Fruit fly (Drosophila melanogaster) whole organism, embryonic: ENCODE data around the gene Ilp6.
A peak's percentile ranks its signal among the peaks of the same experiment; 100 is the strongest.

Source experiments
- CkIIα-i1 ChIP-seq: fragments of 200-800 bp; sonication (Bioruptor generic); IDR thresholded peaks from 2 replicates; pipeline ENCODE4 v1.3.6; 2022; ENCODE audit warnings: missing biosample characterization, missing genetic modification characterization
- Doc2 ChIP-seq: fragments of 200-800 bp; sonication (Bioruptor generic); IDR thresholded peaks from 2 replicates; pipeline ENCODE4 v1.3.6; 2022; ENCODE audit warnings: missing biosample characterization, missing genetic modification characterization
- Mrtf ChIP-seq: fragments of 200-800 bp; sonication (Bioruptor generic); IDR thresholded peaks from 3 replicates; pipeline ENCODE4 v1.3.6; 2022; ENCODE audit warnings: missing biosample characterization, missing genetic modification characterization
- NC2β ChIP-seq: fragments of 200-800 bp; sonication (Bioruptor generic); optimal IDR thresholded peaks from 2 replicates; lab custom pipeline; 2016; ENCODE audit warnings: missing biosample characterization, missing genetic modification characterization
- ems ChIP-seq: fragments of 200-800 bp; sonication (Bioruptor generic); optimal IDR thresholded peaks from 3 replicates; lab custom pipeline; 2016; ENCODE audit warnings: missing biosample characterization, missing genetic modification characterization
- kah ChIP-seq: fragments of 200-800 bp; sonication (Bioruptor generic); optimal IDR thresholded peaks from 2 replicates; lab custom pipeline; 2018; ENCODE audit warnings: missing biosample characterization, mild to moderate bottlenecking, missing genetic modification characterization
- lab ChIP-seq: fragments of 200-800 bp; sonication (Bioruptor generic); optimal IDR thresholded peaks from 3 replicates; lab custom pipeline; 2017; ENCODE audit warnings: missing biosample characterization, missing genetic modification characterization, mild to moderate bottlenecking, moderate library complexity, missing genetic modification reagents
- otp ChIP-seq: fragments of 200-800 bp; sonication (Bioruptor generic); IDR thresholded peaks from 3 replicates; pipeline ENCODE4, ENCODE4 v1.3.6; 2022; ENCODE audit warnings: missing biosample characterization, missing genetic modification characterization

DNA sequence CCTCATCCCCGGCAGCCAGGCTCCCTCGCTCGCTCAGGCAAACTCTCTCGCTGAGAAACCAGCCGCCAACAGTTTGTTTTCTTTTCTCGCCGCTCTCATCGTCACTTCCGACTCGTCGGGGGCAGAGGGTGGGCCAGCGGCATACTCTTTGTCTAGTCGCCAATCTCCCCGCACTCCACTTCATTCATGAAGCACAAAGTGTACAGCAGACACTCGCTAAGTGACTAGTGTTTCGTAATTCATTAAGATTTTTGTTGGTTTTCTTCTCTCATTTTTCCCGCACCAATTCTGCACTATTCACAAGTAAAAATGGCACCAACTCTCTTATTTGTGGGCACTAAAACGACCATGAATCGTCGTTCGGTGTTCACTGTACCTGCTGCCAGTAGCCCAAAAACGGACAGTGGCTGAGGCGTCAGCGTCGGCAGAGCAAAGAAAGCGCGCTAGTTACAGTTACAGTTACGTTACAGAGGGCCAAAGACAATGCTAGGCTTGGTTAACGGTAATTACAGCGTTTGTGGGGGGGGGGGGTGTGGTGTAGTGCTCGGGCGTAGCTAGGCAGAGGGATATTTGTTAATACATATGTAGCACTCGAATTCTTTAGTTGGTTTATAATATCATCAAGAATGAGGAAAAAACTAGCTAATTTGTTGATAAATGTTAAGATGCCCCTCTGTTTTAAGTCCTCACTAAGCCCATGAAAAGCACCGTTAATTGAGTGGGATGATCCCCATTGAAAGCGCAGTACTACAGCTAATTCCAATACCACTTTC lies 36.8 kb downstream of the Ilp6 start:
- TF ChIP-seq otp (GFP tag; lab: Robert Waterston, UW) (peak; percentile 99), CkIIα-i1 (peak; percentile 95), Mrtf (peak; percentile 98), kah (GFP tag; lab: Kevin White, UChicago) (peak; percentile 95), NC2β (peak; percentile 98), Doc2 (GFP tag; lab: Robert Waterston, UW) (peak; percentile 91), ems (GFP tag; lab: Kevin White, UChicago) (peak; percentile 98), lab (GFP tag; lab: Kevin White, UChicago) (peak; percentile 99)
